Fruit fly (Drosophila melanogaster) whole organism, embryonic: ENCODE results near the gene msd1.

Source experiments
- B-H1 ChIP-seq: fragments of 200-800 bp; sonication (Bioruptor generic); IDR thresholded peaks from 3 replicates; pipeline ENCODE4 v1.3.6; 2022; ENCODE audit warnings: missing biosample characterization, missing genetic modification characterization
- Bgb ChIP-seq: fragments of 200-800 bp; sonication (Bioruptor generic); IDR thresholded peaks from 2 replicates; pipeline ENCODE4 v1.3.6; 2022; ENCODE audit warnings: missing biosample characterization, missing genetic modification characterization; ENCODE audit not compliant: partially characterized antibody
- CG10321 ChIP-seq: fragments of 200-800 bp; sonication (Bioruptor generic); IDR thresholded peaks from 2 replicates; pipeline ENCODE4 v1.3.6; 2022; ENCODE audit warnings: missing biosample characterization, missing genetic modification characterization
- CG11093 ChIP-seq: fragments of 200-800 bp; sonication (Bioruptor generic); IDR thresholded peaks from 3 replicates; pipeline ENCODE4 v1.3.6; 2022; ENCODE audit warnings: missing biosample characterization, missing genetic modification characterization
- CG11696 ChIP-seq: fragments of 200-800 bp; sonication (Bioruptor generic); IDR thresholded peaks from 2 replicates; pipeline ENCODE4 v1.3.6; 2022; ENCODE audit warnings: missing biosample characterization, missing genetic modification characterization
- CG16813 ChIP-seq: fragments of 200-800 bp; sonication (Bioruptor generic); IDR thresholded peaks from 3 replicates; pipeline ENCODE4 v1.3.6; 2022; ENCODE audit warnings: missing biosample characterization, missing genetic modification characterization; ENCODE audit not compliant: partially characterized antibody
- CG3726 ChIP-seq: fragments of 200-800 bp; sonication (Bioruptor generic); IDR thresholded peaks from 3 replicates; pipeline ENCODE4, ENCODE4 v1.3.6; 2022; ENCODE audit warnings: missing biosample characterization, missing genetic modification characterization
- CG4424 ChIP-seq: fragments of 200-800 bp; sonication (Bioruptor generic); optimal IDR thresholded peaks from 3 replicates; lab custom pipeline; 2016; ENCODE audit warnings: missing biosample characterization, missing genetic modification characterization
- CG4820 ChIP-seq: fragments of 200-800 bp; sonication (Bioruptor generic); optimal IDR thresholded peaks from 3 replicates; lab custom pipeline; 2016; ENCODE audit warnings: missing biosample characterization, missing genetic modification characterization
- CG5245 ChIP-seq: fragments of 200-800 bp; sonication (Bioruptor generic); optimal IDR thresholded peaks from 3 replicates; lab custom pipeline; 2016; ENCODE audit warnings: missing biosample characterization, missing genetic modification characterization
- CG6683 ChIP-seq: fragments of 200-800 bp; sonication (Bioruptor generic); optimal IDR thresholded peaks from 2 replicates; lab custom pipeline; 2017; ENCODE audit warnings: missing biosample characterization, mild to moderate bottlenecking, missing genetic modification characterization, missing genetic modification reagents
- CG7987 ChIP-seq: fragments of 200-800 bp; sonication (Bioruptor generic); optimal IDR thresholded peaks from 2 replicates; lab custom pipeline; 2018; ENCODE audit warnings: missing biosample characterization, mild to moderate bottlenecking, missing genetic modification characterization, moderate library complexity
- CG8089 ChIP-seq: fragments of 200-800 bp; sonication (Bioruptor generic); optimal IDR thresholded peaks from 3 replicates; lab custom pipeline; 2016; ENCODE audit warnings: missing biosample characterization, missing genetic modification characterization
- CG9817 ChIP-seq: fragments of 200-800 bp; sonication (Bioruptor generic); optimal IDR thresholded peaks from 2 replicates; lab custom pipeline; 2018; ENCODE audit warnings: missing biosample characterization, mild to moderate bottlenecking, missing genetic modification characterization, moderate library complexity
- Dref ChIP-seq: fragments of 200-800 bp; sonication (Bioruptor generic); IDR thresholded peaks from 2 replicates; pipeline ENCODE4 v1.3.6; 2022; ENCODE audit warnings: missing biosample characterization, missing genetic modification characterization
- E2f2 ChIP-seq: fragments of 200-800 bp; sonication (Bioruptor generic); IDR thresholded peaks from 2 replicates; pipeline ENCODE4 v1.3.6; 2022; ENCODE audit warnings: missing biosample characterization, missing genetic modification characterization
- Fer1 ChIP-seq: fragments of 200-800 bp; sonication (Bioruptor generic); optimal IDR thresholded peaks from 2 replicates; lab custom pipeline; 2017; ENCODE audit warnings: missing biosample characterization, mild to moderate bottlenecking, missing genetic modification characterization
- H15 ChIP-seq: fragments of 200-800 bp; sonication (Bioruptor generic); IDR thresholded peaks from 3 replicates; pipeline ENCODE4 v1.3.6; 2022; ENCODE audit warnings: missing biosample characterization, missing genetic modification characterization
- HLH4C ChIP-seq: fragments of 200-800 bp; sonication (Bioruptor generic); IDR thresholded peaks from 3 replicates; pipeline ENCODE4 v1.3.6; 2022; ENCODE audit warnings: missing biosample characterization, missing genetic modification characterization; ENCODE audit not compliant: partially characterized antibody
- Hr39 ChIP-seq: fragments of >200 bp; optimal IDR thresholded peaks from 2 replicates; lab custom pipeline; 2017
- Hr78 ChIP-seq, 2 experiments: fragments of 200-800 bp in 1 of 2; fragments of >200 bp in 1 of 2; sonication (Bioruptor generic) in 1 of 2; optimal IDR thresholded peaks; 2 replicates each; lab custom pipeline; 2017 to 2019; ENCODE audit warnings: missing biosample characterization in 2 of 2, missing genetic modification characterization in 2 of 2, mild to moderate bottlenecking in 1 of 2, moderate library complexity in 1 of 2
- Jarid2 ChIP-seq: fragments of 200-800 bp; sonication (Bioruptor generic); optimal IDR thresholded peaks from 3 replicates; lab custom pipeline; 2017; ENCODE audit warnings: mild to moderate bottlenecking, missing biosample characterization, missing genetic modification reagents, missing genetic modification characterization
- Lim3 ChIP-seq: fragments of 200-800 bp; sonication (Bioruptor generic); IDR thresholded peaks from 2 replicates; pipeline ENCODE4 v1.3.6; 2022; ENCODE audit warnings: missing biosample characterization, missing genetic modification characterization
- Max ChIP-seq: fragments of 200-800 bp; sonication (Bioruptor generic); optimal IDR thresholded peaks from 2 replicates; lab custom pipeline; 2016; ENCODE audit warnings: missing biosample characterization, mild to moderate bottlenecking, missing genetic modification characterization
- NFAT ChIP-seq: fragments of 200-800 bp; sonication (Bioruptor generic); IDR thresholded peaks from 2 replicates; pipeline ENCODE4 v1.3.6; 2022; ENCODE audit warnings: missing biosample characterization, missing genetic modification characterization
- Six4 ChIP-seq: fragments of 200-800 bp; sonication (Bioruptor generic); optimal IDR thresholded peaks from 2 replicates; lab custom pipeline; 2016; ENCODE audit warnings: missing biosample characterization, missing genetic modification characterization
- az2 ChIP-seq: fragments of 200-800 bp; sonication (Bioruptor generic); optimal IDR thresholded peaks from 3 replicates; lab custom pipeline; 2016; ENCODE audit warnings: missing biosample characterization, missing genetic modification characterization
- cad ChIP-seq: fragments of >200 bp; optimal IDR thresholded peaks from 2 replicates; lab custom pipeline; 2017; ENCODE audit warnings: missing biosample characterization, missing genetic modification characterization
- chinmo ChIP-seq: fragments of 200-800 bp; sonication (Bioruptor generic); IDR thresholded peaks from 4 replicates; pipeline ENCODE4 v1.3.6; 2022; ENCODE audit warnings: missing biosample characterization, missing genetic modification characterization; ENCODE audit not compliant: partially characterized antibody
- crol ChIP-seq: fragments of 200-800 bp; sonication (Bioruptor generic); IDR thresholded peaks from 2 replicates; pipeline ENCODE4 v1.3.6; 2022; ENCODE audit warnings: missing biosample characterization, missing genetic modification characterization
- crp ChIP-seq, 2 experiments: fragments of 200-800 bp; sonication (Bioruptor generic); optimal IDR thresholded peaks; 2 replicates in 1 of 2; 3 replicates in 1 of 2; lab custom pipeline; 2017; ENCODE audit warnings: missing biosample characterization in 2 of 2, missing genetic modification characterization in 2 of 2, mild to moderate bottlenecking in 1 of 2, moderate library complexity in 1 of 2
- da ChIP-seq: fragments of 200-800 bp; sonication (Bioruptor generic); optimal IDR thresholded peaks from 2 replicates; lab custom pipeline; 2016; ENCODE audit warnings: missing biosample characterization, missing genetic modification characterization
- disco-r ChIP-seq: fragments of 200-800 bp; sonication (Bioruptor generic); optimal IDR thresholded peaks from 2 replicates; lab custom pipeline; 2016; ENCODE audit warnings: missing biosample characterization, missing genetic modification characterization
- ems ChIP-seq: fragments of 200-800 bp; sonication (Bioruptor generic); optimal IDR thresholded peaks from 3 replicates; lab custom pipeline; 2016; ENCODE audit warnings: missing biosample characterization, missing genetic modification characterization
- eyg ChIP-seq: fragments of 200-800 bp; sonication (Bioruptor generic); optimal IDR thresholded peaks from 3 replicates; lab custom pipeline; 2016; ENCODE audit warnings: missing biosample characterization, missing genetic modification characterization
- hb ChIP-seq: fragments of 200-800 bp; sonication (Bioruptor generic); IDR thresholded peaks from 3 replicates; pipeline ENCODE4 v1.3.6; 2022; ENCODE audit warnings: missing biosample characterization, missing genetic modification characterization; ENCODE audit not compliant: partially characterized antibody
- hth ChIP-seq: fragments of >200 bp; optimal IDR thresholded peaks from 2 replicates; lab custom pipeline; 2017; ENCODE audit warnings: inconsistent platforms
- knrl ChIP-seq: fragments of 200-800 bp; sonication (Bioruptor generic); IDR thresholded peaks from 3 replicates; pipeline ENCODE4 v1.3.6; 2022; ENCODE audit warnings: missing biosample characterization, missing genetic modification characterization; ENCODE audit not compliant: partially characterized antibody
- lbe ChIP-seq: fragments of 200-800 bp; sonication (Bioruptor generic); optimal IDR thresholded peaks from 2 replicates; lab custom pipeline; 2016; ENCODE audit warnings: missing biosample characterization, mild to moderate bottlenecking, missing genetic modification characterization
- mld ChIP-seq: fragments of 200-800 bp; sonication (Bioruptor generic); IDR thresholded peaks from 3 replicates; pipeline ENCODE4 v1.3.6; 2022; ENCODE audit warnings: missing biosample characterization, missing genetic modification characterization; ENCODE audit not compliant: partially characterized antibody
- otp ChIP-seq: fragments of 200-800 bp; sonication (Bioruptor generic); IDR thresholded peaks from 3 replicates; pipeline ENCODE4, ENCODE4 v1.3.6; 2022; ENCODE audit warnings: missing biosample characterization, missing genetic modification characterization
- pan ChIP-seq, 4 experiments: fragments of >200 bp in 3 of 4; fragments of 200-800 bp in 1 of 4; sonication (Bioruptor generic) in 1 of 4; optimal IDR thresholded peaks in 3 of 4; IDR thresholded peaks in 1 of 4; 2 replicates each; pipeline versions ENCODE4 v1.3.6 to Lab custom; 2017 to 2022; ENCODE audit warnings: missing biosample characterization in 2 of 4, missing genetic modification characterization in 2 of 4, mixed read lengths in 1 of 4
- prd ChIP-seq, 3 experiments: fragments of >200 bp in 2 of 3; fragments of 200-800 bp in 1 of 3; sonication (Bioruptor generic) in 1 of 3; optimal IDR thresholded peaks in 2 of 3; IDR thresholded peaks in 1 of 3; 2 replicates in 2 of 3; 3 replicates in 1 of 3; pipeline versions ENCODE4 v1.3.6 to Lab custom; 2017 to 2022; ENCODE audit warnings: missing biosample characterization in 1 of 3, missing genetic modification characterization in 1 of 3
- psq ChIP-seq: fragments of 200-800 bp; sonication (Bioruptor generic); optimal IDR thresholded peaks from 2 replicates; lab custom pipeline; 2017; ENCODE audit warnings: missing biosample characterization, missing genetic modification characterization
- pzg ChIP-seq: fragments of 200-800 bp; sonication (Bioruptor generic); optimal IDR thresholded peaks from 3 replicates; lab custom pipeline; 2018; ENCODE audit warnings: missing biosample characterization, mild to moderate bottlenecking, missing genetic modification characterization, moderate library complexity
- row ChIP-seq: fragments of 200-800 bp; sonication (Bioruptor generic); IDR thresholded peaks from 3 replicates; pipeline ENCODE4 v1.3.6; 2022; ENCODE audit warnings: missing biosample characterization, missing genetic modification characterization
- shn ChIP-seq: fragments of 200-800 bp; sonication (Bioruptor generic); optimal IDR thresholded peaks from 3 replicates; lab custom pipeline; 2016; ENCODE audit warnings: missing biosample characterization, missing genetic modification characterization
- sisA ChIP-seq: fragments of 200-800 bp; sonication (Bioruptor generic); IDR thresholded peaks from 2 replicates; pipeline ENCODE4 v1.3.6; 2022; ENCODE audit warnings: missing biosample characterization, missing genetic modification characterization
- trem ChIP-seq: fragments of 200-800 bp; optimal IDR thresholded peaks from 3 replicates; lab custom pipeline; 2019; ENCODE audit warnings: missing biosample characterization, mild to moderate bottlenecking, missing genetic modification characterization, moderate library complexity
- trh ChIP-seq: fragments of 200-800 bp; sonication (Bioruptor generic); optimal IDR thresholded peaks from 2 replicates; lab custom pipeline; 2016; ENCODE audit warnings: missing biosample characterization, missing genetic modification characterization
- vvl ChIP-seq: fragments of 200-800 bp; sonication (Bioruptor generic); IDR thresholded peaks from 2 replicates; pipeline ENCODE4 v1.3.6; 2022; ENCODE audit warnings: missing biosample characterization, missing genetic modification characterization

Gene msd1

dm6 chr3L:1318241-1318640, 13.3 kb upstream of the msd1 start, which contains the start of gene Myo61F (continued):
- no peak for TF ChIP-seq shn (GFP tag; lab: Kevin White, UChicago)
- TF ChIP-seq az2 (GFP tag; lab: Kevin White, UChicago), result no peak
- peak; percentile 15 for TF ChIP-seq Fer1 (GFP tag; lab: Kevin White, UChicago)
- TF ChIP-seq CG9817 (tag; lab: Kevin White, UChicago), result no peak
- no peak for TF ChIP-seq ems (GFP tag; lab: Kevin White, UChicago)
- TF ChIP-seq CG16813 (GFP tag; lab: Robert Waterston, UW), result no peak; the same call in 2 of the 3 replicates
- TF ChIP-seq trem (tag; lab: Kevin White, UChicago), result peak; percentile 98
- TF ChIP-seq da, result no peak
- TF ChIP-seq disco-r (GFP tag; lab: Kevin White, UChicago), result no peak
- peak; percentile 74 for TF ChIP-seq vvl
- peak; percentile 51; the same call in 1 of the 4 replicates for TF ChIP-seq chinmo (GFP tag; lab: Robert Waterston, UW)
- TF ChIP-seq Max (GFP tag; lab: Kevin White, UChicago), result no peak
- no peak for TF ChIP-seq CG4424 (GFP tag; lab: Kevin White, UChicago)
- no peak for TF ChIP-seq sisA (GFP tag; lab: Robert Waterston, UW)
- no peak for TF ChIP-seq otp (GFP tag; lab: Robert Waterston, UW)
- no peak for TF ChIP-seq eyg (GFP tag; lab: Kevin White, UChicago)
- TF ChIP-seq CG4820, result no peak
- TF ChIP-seq Hr39, result no peak
- peak; percentile 20 for TF ChIP-seq CG7987 (GFP tag; lab: Kevin White, UChicago)
- no peak for TF ChIP-seq cad
- TF ChIP-seq Lim3, result no peak
- TF ChIP-seq Hr78 (GFP tag; optimal IDR thresholded peaks at IDR 0.05; lab: Kevin White, UChicago), result peak in 1 of 2 experiments; percentile 38
- no peak for TF ChIP-seq H15 (GFP tag; lab: Robert Waterston, UW)
- TF ChIP-seq row (GFP tag; lab: Robert Waterston, UW), result peak; percentile 16; the same call in 1 of the 3 replicates
- TF ChIP-seq B-H1, result no peak
- TF ChIP-seq CG3726 (GFP tag; lab: Robert Waterston, UW), result no peak
- no peak for TF ChIP-seq hb (GFP tag; lab: Robert Waterston, UW)
- TF ChIP-seq HLH4C (GFP tag; lab: Robert Waterston, UW), result peak; percentile 75
- no peak for TF ChIP-seq crol (GFP tag; lab: Robert Waterston, UW)
- TF ChIP-seq NFAT (GFP tag; lab: Robert Waterston, UW), result no peak
- TF ChIP-seq CG10321 (GFP tag; lab: Robert Waterston, UW), result no peak
- TF ChIP-seq Dref, result peak; percentile 78
- TF ChIP-seq CG8089, result no peak
- TF ChIP-seq CG11696 (GFP tag; lab: Robert Waterston, UW), result no peak
- TF ChIP-seq pan (optimal IDR thresholded peaks at IDR 0.05; lab: Kevin White, UChicago), result no peak
- TF ChIP-seq pan (GFP tag; optimal IDR thresholded peaks at IDR 0.05 in 1 of 2, IDR thresholded peaks at IDR 0.05 in 1 of 2), result no peak
- TF ChIP-seq E2f2 (GFP tag; lab: Robert Waterston, UW), result peak; percentile 89
- 0 out of 3 replicates have a peak, but pooled peaks have one; percentile 23 for TF ChIP-seq knrl (GFP tag; lab: Robert Waterston, UW)
- TF ChIP-seq CG6683 (GFP tag; lab: Kevin White, UChicago), result no peak
- TF ChIP-seq prd (optimal IDR thresholded peaks at IDR 0.05; lab: Kevin White, UChicago), result no peak
- no peak for TF ChIP-seq prd (GFP tag; IDR thresholded peaks at IDR 0.05; lab: Robert Waterston, UW)
- TF ChIP-seq Bgb (GFP tag; lab: Robert Waterston, UW), result peak; percentile 58
- TF ChIP-seq hth (lab: Kevin White, UChicago), result no peak
- TF ChIP-seq CG5245 (GFP tag; lab: Kevin White, UChicago), result no peak
- TF ChIP-seq Six4 (GFP tag; lab: Kevin White, UChicago), result no peak
- no peak for TF ChIP-seq lbe (GFP tag; lab: Kevin White, UChicago)
- TF ChIP-seq CG11093 (GFP tag; lab: Robert Waterston, UW), result no peak
- no peak for TF ChIP-seq psq (GFP tag; lab: Kevin White, UChicago)
- TF ChIP-seq mld (GFP tag; lab: Robert Waterston, UW), result no peak
- TF ChIP-seq crp (GFP tag; optimal IDR thresholded peaks at IDR 0.05; lab: Kevin White, UChicago), result peak in 1 of 2 experiments; percentile 89
- peak; percentile 50 for TF ChIP-seq Jarid2 (GFP tag; lab: Kevin White, UChicago)
- peak; percentile 74 for TF ChIP-seq pzg
- TF ChIP-seq trh (GFP tag; lab: Kevin White, UChicago), result no peak
